Fruit fly (Drosophila melanogaster): Measurements from ENCODE around the gene CG11658.
A peak's percentile ranks its signal among the peaks of the same experiment; 100 is the strongest.

CG11658 gene

dm6 chr3L:11691203-11691797 lies 17.1 kb downstream of the CG11658 start, which contains the start of the genes Pldn and CG14135 (continued):
- peak; percentile 32 for TF ChIP-seq sug (tag; optimal IDR thresholded peaks at IDR 0.05)
- TF ChIP-seq CG34224 (GFP tag; IDR thresholded peaks at IDR 0.05; ENCODE audit: partially characterized antibody): 0 out of 3 replicates have a peak, but pooled peaks have one; percentile 36
- TF ChIP-seq Side (GFP tag; optimal IDR thresholded peaks at IDR 0.05): no peak
- no peak for TF ChIP-seq CG3847 (GFP tag; IDR thresholded peaks at IDR 0.05)
- TF ChIP-seq CG13624 (GFP tag; optimal IDR thresholded peaks at IDR 0.05): peak; percentile 89
- no peak for TF ChIP-seq Xbp1 (GFP tag; optimal IDR thresholded peaks at IDR 0.05)
- no peak for TF ChIP-seq Opbp (GFP tag; IDR thresholded peaks at IDR 0.05; ENCODE audit: partially characterized antibody)
- no peak for TF ChIP-seq Dip3 (GFP tag; optimal IDR thresholded peaks at IDR 0.05)
- no peak for TF ChIP-seq CG2889 (GFP tag; IDR thresholded peaks at IDR 0.05)
- peak; percentile 21 for TF ChIP-seq exex (tag; optimal IDR thresholded peaks at IDR 0.05)
- TF ChIP-seq CG9215 (GFP tag; IDR thresholded peaks at IDR 0.05): no peak
- TF ChIP-seq CG30020 (tag; optimal IDR thresholded peaks at IDR 0.05): peak; percentile 24
- peak; percentile 39 for TF ChIP-seq CG34376 (GFP tag; optimal IDR thresholded peaks at IDR 0.05)
- peak; percentile 64 for TF ChIP-seq CTCF (GFP tag; optimal IDR thresholded peaks at IDR 0.05)
- TF ChIP-seq CG12744 (GFP tag; optimal IDR thresholded peaks at IDR 0.05): no peak
- TF ChIP-seq CG15696 (tag; optimal IDR thresholded peaks at IDR 0.05): no peak
- TF ChIP-seq yki (optimal IDR thresholded peaks at IDR 0.05): no peak
- no peak for TF ChIP-seq dysf (GFP tag; IDR thresholded peaks at IDR 0.05)
- no peak for TF ChIP-seq danr (GFP tag; IDR thresholded peaks at IDR 0.05)
- no peak for TF ChIP-seq NK7.1 (GFP tag; optimal IDR thresholded peaks at IDR 0.05)
- peak; percentile 16 for TF ChIP-seq CG2712 (tag; optimal IDR thresholded peaks at IDR 0.05)
- no peak for TF ChIP-seq Hey (tag; optimal IDR thresholded peaks at IDR 0.05)
- peak; percentile 66 for TF ChIP-seq CG15514 (GFP tag; optimal IDR thresholded peaks at IDR 0.05)
- no peak for TF ChIP-seq CG4820 (GFP tag; optimal IDR thresholded peaks at IDR 0.05)
- TF ChIP-seq MESR4 (GFP tag; optimal IDR thresholded peaks at IDR 0.05): peak; percentile 29
- TF ChIP-seq CG6654 (GFP tag; optimal IDR thresholded peaks at IDR 0.05): peak; percentile 99
- TF ChIP-seq PHDP (tag; optimal IDR thresholded peaks at IDR 0.05): no peak
- TF ChIP-seq dm (GFP tag; optimal IDR thresholded peaks at IDR 0.05): no peak
- no peak for TF ChIP-seq CG11093 (GFP tag; IDR thresholded peaks at IDR 0.05)
- TF ChIP-seq Chrac-16 (GFP tag; optimal IDR thresholded peaks at IDR 0.05): no peak
- no peak for TF ChIP-seq CG5180 (GFP tag; optimal IDR thresholded peaks at IDR 0.05)
- TF ChIP-seq da (GFP tag; optimal IDR thresholded peaks at IDR 0.05): no peak
- TF ChIP-seq unc-4 (GFP tag; IDR thresholded peaks at IDR 0.05; ENCODE audit: partially characterized antibody): no peak
- no peak for TF ChIP-seq CG12219 (GFP tag; optimal IDR thresholded peaks at IDR 0.05)
- TF ChIP-seq Dref (GFP tag; IDR thresholded peaks at IDR 0.05): peak; percentile 75
- TF ChIP-seq CG13287 (GFP tag; IDR thresholded peaks at IDR 0.05; ENCODE audit: partially characterized antibody): peak; percentile 61
- TF ChIP-seq BEAF-32 (GFP tag; optimal IDR thresholded peaks at IDR 0.05): peak; percentile 49
- TF ChIP-seq CG1233 (GFP tag; optimal IDR thresholded peaks at IDR 0.05): no peak
- no peak for TF ChIP-seq Hand (GFP tag; optimal IDR thresholded peaks at IDR 0.05)
- no peak for TF ChIP-seq fu2 (GFP tag; optimal IDR thresholded peaks at IDR 0.05)
- no peak for TF ChIP-seq slp2 (GFP tag; optimal IDR thresholded peaks at IDR 0.05)
- TF ChIP-seq cad (GFP tag; optimal IDR thresholded peaks at IDR 0.05): peak; percentile 20
- peak; percentile 10 for TF ChIP-seq CG17829 (tag; optimal IDR thresholded peaks at IDR 0.05)
- peak; percentile 54 for TF ChIP-seq gfzf (GFP tag; optimal IDR thresholded peaks at IDR 0.05)
- TF ChIP-seq CG43689 (GFP tag; IDR thresholded peaks at IDR 0.05): no peak
- no peak for TF ChIP-seq zfh1 (GFP tag; IDR thresholded peaks at IDR 0.05)
- peak; percentile 1; the same call in 1 of the 3 replicates for TF ChIP-seq CG34422 (GFP tag; IDR thresholded peaks at IDR 0.05)
- peak; percentile 63 for TF ChIP-seq stwl (tag; optimal IDR thresholded peaks at IDR 0.05)
- TF ChIP-seq nom (GFP tag; optimal IDR thresholded peaks at IDR 0.05): no peak
- TF ChIP-seq CG4617 (GFP tag; optimal IDR thresholded peaks at IDR 0.05; ENCODE audit: borderline replicate concordance): peak; percentile 33
- no peak for TF ChIP-seq CG7271 (tag; optimal IDR thresholded peaks at IDR 0.05)

Data from whole organism, embryonic.